Fruit fly (Drosophila melanogaster) whole organism, embryonic: Measurements from ENCODE around the gene h-cup.
A peak's percentile ranks its signal among the peaks of the same experiment; 100 is the strongest.

Source experiments
- Atf6 ChIP-seq: fragments of 200-800 bp; sonication (Bioruptor generic); IDR thresholded peaks from 2 replicates; pipeline ENCODE4 v1.3.6; 2022; ENCODE audit warnings: missing biosample characterization, missing genetic modification characterization
- Blimp-1 ChIP-seq: fragments of 200-800 bp; sonication (Bioruptor generic); optimal IDR thresholded peaks from 3 replicates; lab custom pipeline; 2018; ENCODE audit warnings: missing biosample characterization, missing genetic modification characterization, mild to moderate bottlenecking, moderate library complexity, missing genetic modification reagents
- CG10462 ChIP-seq: fragments of 200-800 bp; sonication (Bioruptor generic); optimal IDR thresholded peaks from 2 replicates; lab custom pipeline; 2016; ENCODE audit warnings: missing biosample characterization, missing genetic modification characterization
- CG10565 ChIP-seq: fragments of 200-800 bp; sonication (Bioruptor generic); optimal IDR thresholded peaks from 3 replicates; lab custom pipeline; 2016; ENCODE audit warnings: missing biosample characterization, mild to moderate bottlenecking, missing genetic modification characterization
- CG10654 ChIP-seq: fragments of 200-800 bp; sonication (Bioruptor generic); optimal IDR thresholded peaks from 2 replicates; lab custom pipeline; 2016; ENCODE audit warnings: missing biosample characterization, missing genetic modification characterization
- CG11456 ChIP-seq: fragments of 200-800 bp; sonication (Bioruptor generic); IDR thresholded peaks from 3 replicates; pipeline ENCODE4 v1.3.6; 2022; ENCODE audit warnings: missing biosample characterization, missing genetic modification characterization
- CG15479 ChIP-seq: fragments of 200-800 bp; sonication (Bioruptor generic); optimal IDR thresholded peaks from 3 replicates; lab custom pipeline; 2019; ENCODE audit warnings: missing biosample characterization, mild to moderate bottlenecking, missing genetic modification characterization, moderate library complexity
- CG16863 ChIP-seq: fragments of 200-800 bp; sonication (Bioruptor generic); optimal IDR thresholded peaks from 3 replicates; lab custom pipeline; 2016; ENCODE audit warnings: missing biosample characterization, missing genetic modification characterization
- CG2120 ChIP-seq: fragments of 200-800 bp; sonication (Bioruptor generic); optimal IDR thresholded peaks from 3 replicates; lab custom pipeline; 2016; ENCODE audit warnings: missing biosample characterization, missing genetic modification characterization
- CG2129 ChIP-seq: fragments of 200-800 bp; sonication (Bioruptor generic); IDR thresholded peaks from 2 replicates; pipeline ENCODE4 v1.3.6; 2022; ENCODE audit warnings: missing biosample characterization, missing genetic modification characterization; ENCODE audit not compliant: partially characterized antibody
- CG2678 ChIP-seq: fragments of 200-800 bp; sonication (Bioruptor generic); optimal IDR thresholded peaks from 3 replicates; lab custom pipeline; 2019; ENCODE audit warnings: missing biosample characterization, mild to moderate bottlenecking, missing genetic modification characterization, moderate library complexity
- CG30431 ChIP-seq: fragments of 200-800 bp; sonication (Bioruptor generic); optimal IDR thresholded peaks from 2 replicates; lab custom pipeline; 2017; ENCODE audit warnings: missing biosample characterization, missing genetic modification characterization
- CG4328 ChIP-seq: fragments of 200-800 bp; sonication (Bioruptor generic); optimal IDR thresholded peaks from 3 replicates; lab custom pipeline; 2017; ENCODE audit warnings: missing biosample characterization, missing genetic modification reagents, missing genetic modification characterization
- CG4730 ChIP-seq: fragments of 200-800 bp; sonication (Bioruptor generic); IDR thresholded peaks from 2 replicates; pipeline ENCODE4 v1.3.6; 2022; ENCODE audit warnings: missing biosample characterization, missing genetic modification characterization
- CG8290 ChIP-seq, 3 experiments: fragments of 200-800 bp; sonication (Bioruptor generic); optimal IDR thresholded peaks; 2 replicates each; lab custom pipeline; 2016 to 2019; ENCODE audit warnings: missing biosample characterization in 3 of 3, missing genetic modification characterization in 3 of 3, mild to moderate bottlenecking in 2 of 3, moderate library complexity in 1 of 3
- CG8924 ChIP-seq: fragments of 200-800 bp; optimal IDR thresholded peaks from 3 replicates; lab custom pipeline; 2019; ENCODE audit warnings: missing biosample characterization, mild to moderate bottlenecking, missing genetic modification characterization, moderate library complexity
- CTCF ChIP-seq: fragments of 200-800 bp; sonication (Bioruptor generic); optimal IDR thresholded peaks from 2 replicates; lab custom pipeline; 2017; ENCODE audit warnings: missing biosample characterization, mild to moderate bottlenecking, missing genetic modification characterization, moderate library complexity
- Dbx ChIP-seq: fragments of 200-800 bp; sonication (Bioruptor generic); IDR thresholded peaks from 3 replicates; pipeline ENCODE4 v1.3.6; 2022; ENCODE audit warnings: missing biosample characterization, missing genetic modification characterization
- Drgx ChIP-seq: fragments of 200-800 bp; sonication (Bioruptor generic); IDR thresholded peaks from 2 replicates; pipeline ENCODE4 v1.3.6; 2022; ENCODE audit warnings: missing biosample characterization, missing genetic modification characterization
- E2f2 ChIP-seq: fragments of 200-800 bp; sonication (Bioruptor generic); IDR thresholded peaks from 2 replicates; pipeline ENCODE4 v1.3.6; 2022; ENCODE audit warnings: missing biosample characterization, missing genetic modification characterization
- Hmr ChIP-seq: fragments of 200-800 bp; sonication (Bioruptor generic); optimal IDR thresholded peaks from 3 replicates; lab custom pipeline; 2017; ENCODE audit warnings: mild to moderate bottlenecking, missing biosample characterization, missing genetic modification reagents, missing genetic modification characterization
- Kr ChIP-seq: fragments of 200-800 bp; sonication (Bioruptor generic); optimal IDR thresholded peaks from 2 replicates; lab custom pipeline; 2017; ENCODE audit warnings: missing biosample characterization, mild to moderate bottlenecking, missing genetic modification characterization
- MESR4 ChIP-seq: fragments of 200-800 bp; sonication (Bioruptor generic); optimal IDR thresholded peaks from 2 replicates; lab custom pipeline; 2018; ENCODE audit warnings: missing biosample characterization, mild to moderate bottlenecking, missing genetic modification characterization, moderate library complexity
- Mad ChIP-seq: fragments of 200-800 bp; sonication (Bioruptor generic); optimal IDR thresholded peaks from 2 replicates; lab custom pipeline; 2016; ENCODE audit warnings: missing biosample characterization, missing genetic modification characterization
- Pdp1 ChIP-seq, 2 experiments: fragments of 200-800 bp; sonication (Bioruptor generic); optimal IDR thresholded peaks; 3 replicates each; lab custom pipeline; 2016; ENCODE audit warnings: missing biosample characterization in 2 of 2, missing genetic modification characterization in 2 of 2, mild to moderate bottlenecking in 1 of 2, moderate library complexity in 1 of 2
- Rfx ChIP-seq: fragments of 200-800 bp; sonication (Bioruptor generic); IDR thresholded peaks from 2 replicates; pipeline ENCODE4 v1.3.6; 2022; ENCODE audit warnings: missing biosample characterization, missing genetic modification characterization
- Rx ChIP-seq: fragments of 200-800 bp; sonication (Bioruptor generic); IDR thresholded peaks from 2 replicates; pipeline ENCODE4 v1.3.6; 2022; ENCODE audit warnings: missing biosample characterization, missing genetic modification characterization
- Sry-δ ChIP-seq: fragments of 200-800 bp; sonication (Bioruptor generic); optimal IDR thresholded peaks from 2 replicates; lab custom pipeline; 2016; ENCODE audit warnings: missing biosample characterization, missing genetic modification characterization
- Usf ChIP-seq: fragments of 200-800 bp; sonication (Bioruptor generic); optimal IDR thresholded peaks from 2 replicates; lab custom pipeline; 2017; ENCODE audit warnings: missing genotype, missing biosample characterization, missing genetic modification characterization
- bbx ChIP-seq: fragments of 200-800 bp; sonication (Bioruptor generic); IDR thresholded peaks from 2 replicates; pipeline ENCODE4 v1.3.6; 2022; ENCODE audit warnings: missing biosample characterization, missing genetic modification characterization; ENCODE audit not compliant: partially characterized antibody
- caup ChIP-seq: fragments of 200-800 bp; sonication (Bioruptor generic); optimal IDR thresholded peaks from 3 replicates; lab custom pipeline; 2017; ENCODE audit warnings: missing biosample characterization, mild to moderate bottlenecking, missing genetic modification characterization, moderate library complexity; ENCODE audit not compliant: severe bottlenecking
- chn ChIP-seq: fragments of 200-800 bp; sonication (Bioruptor generic); optimal IDR thresholded peaks from 2 replicates; lab custom pipeline; 2016; ENCODE audit warnings: missing biosample characterization, missing genetic modification characterization
- dati ChIP-seq: fragments of 200-800 bp; sonication (Bioruptor generic); IDR thresholded peaks from 2 replicates; pipeline ENCODE4 v1.3.6; 2022; ENCODE audit warnings: missing biosample characterization, missing genetic modification characterization
- ewg ChIP-seq: fragments of 200-800 bp; sonication (Bioruptor generic); optimal IDR thresholded peaks from 3 replicates; lab custom pipeline; 2017; ENCODE audit warnings: mild to moderate bottlenecking, missing biosample characterization, missing genetic modification reagents, missing genetic modification characterization
- exex ChIP-seq: fragments of 200-800 bp; sonication (Bioruptor generic); optimal IDR thresholded peaks from 4 replicates; lab custom pipeline; 2018; ENCODE audit warnings: missing biosample characterization, mild to moderate bottlenecking, missing genetic modification characterization, moderate library complexity
- fd96Cb ChIP-seq: fragments of 200-800 bp; sonication (Bioruptor generic); optimal IDR thresholded peaks from 2 replicates; lab custom pipeline; 2018; ENCODE audit warnings: missing biosample characterization, mild to moderate bottlenecking, missing genetic modification characterization, moderate library complexity
- ftz-f1 ChIP-seq: fragments of 200-800 bp; sonication (Bioruptor generic); optimal IDR thresholded peaks from 2 replicates; lab custom pipeline; 2016; ENCODE audit warnings: missing biosample characterization, missing genetic modification characterization
- ken ChIP-seq: fragments of 200-800 bp; sonication (Bioruptor generic); IDR thresholded peaks from 3 replicates; pipeline ENCODE4 v1.3.6; 2022; ENCODE audit warnings: missing biosample characterization, missing genetic modification characterization
- lilli ChIP-seq: fragments of 200-800 bp; sonication (Bioruptor generic); optimal IDR thresholded peaks from 3 replicates; lab custom pipeline; 2016; ENCODE audit warnings: missing biosample characterization, missing genetic modification characterization
- maf-S ChIP-seq: fragments of 200-800 bp; sonication (Bioruptor generic); optimal IDR thresholded peaks from 2 replicates; lab custom pipeline; 2016; ENCODE audit warnings: missing biosample characterization, missing genetic modification characterization
- mirr ChIP-seq: fragments of 200-800 bp; sonication (Bioruptor generic); optimal IDR thresholded peaks from 3 replicates; lab custom pipeline; 2018; ENCODE audit warnings: missing biosample characterization, mild to moderate bottlenecking, missing genetic modification characterization
- onecut ChIP-seq: fragments of 200-800 bp; sonication (Bioruptor generic); IDR thresholded peaks from 2 replicates; pipeline ENCODE4 v1.3.6; 2022; ENCODE audit warnings: missing biosample characterization, missing genetic modification characterization
- pan ChIP-seq, 4 experiments: fragments of >200 bp in 3 of 4; fragments of 200-800 bp in 1 of 4; sonication (Bioruptor generic) in 1 of 4; optimal IDR thresholded peaks in 3 of 4; IDR thresholded peaks in 1 of 4; 2 replicates each; pipeline versions ENCODE4 v1.3.6 to Lab custom; 2017 to 2022; ENCODE audit warnings: missing biosample characterization in 2 of 4, missing genetic modification characterization in 2 of 4, mixed read lengths in 1 of 4
- phol ChIP-seq: fragments of 200-800 bp; sonication (Bioruptor generic); optimal IDR thresholded peaks from 3 replicates; lab custom pipeline; 2018; ENCODE audit warnings: missing biosample characterization, mild to moderate bottlenecking, missing genetic modification characterization, moderate library complexity
- psq ChIP-seq: fragments of 200-800 bp; sonication (Bioruptor generic); optimal IDR thresholded peaks from 2 replicates; lab custom pipeline; 2017; ENCODE audit warnings: missing biosample characterization, missing genetic modification characterization
- ranshi ChIP-seq: fragments of 200-800 bp; sonication (Bioruptor generic); IDR thresholded peaks from 2 replicates; pipeline ENCODE4 v1.3.6; 2022; ENCODE audit warnings: missing biosample characterization, missing genetic modification characterization
- rib ChIP-seq: fragments of 200-800 bp; sonication (Bioruptor generic); IDR thresholded peaks from 2 replicates; pipeline ENCODE4 v1.3.6; 2022; ENCODE audit warnings: missing biosample characterization, missing genetic modification characterization
- trem ChIP-seq: fragments of 200-800 bp; optimal IDR thresholded peaks from 3 replicates; lab custom pipeline; 2019; ENCODE audit warnings: missing biosample characterization, mild to moderate bottlenecking, missing genetic modification characterization, moderate library complexity

Gene h-cup

DNA sequence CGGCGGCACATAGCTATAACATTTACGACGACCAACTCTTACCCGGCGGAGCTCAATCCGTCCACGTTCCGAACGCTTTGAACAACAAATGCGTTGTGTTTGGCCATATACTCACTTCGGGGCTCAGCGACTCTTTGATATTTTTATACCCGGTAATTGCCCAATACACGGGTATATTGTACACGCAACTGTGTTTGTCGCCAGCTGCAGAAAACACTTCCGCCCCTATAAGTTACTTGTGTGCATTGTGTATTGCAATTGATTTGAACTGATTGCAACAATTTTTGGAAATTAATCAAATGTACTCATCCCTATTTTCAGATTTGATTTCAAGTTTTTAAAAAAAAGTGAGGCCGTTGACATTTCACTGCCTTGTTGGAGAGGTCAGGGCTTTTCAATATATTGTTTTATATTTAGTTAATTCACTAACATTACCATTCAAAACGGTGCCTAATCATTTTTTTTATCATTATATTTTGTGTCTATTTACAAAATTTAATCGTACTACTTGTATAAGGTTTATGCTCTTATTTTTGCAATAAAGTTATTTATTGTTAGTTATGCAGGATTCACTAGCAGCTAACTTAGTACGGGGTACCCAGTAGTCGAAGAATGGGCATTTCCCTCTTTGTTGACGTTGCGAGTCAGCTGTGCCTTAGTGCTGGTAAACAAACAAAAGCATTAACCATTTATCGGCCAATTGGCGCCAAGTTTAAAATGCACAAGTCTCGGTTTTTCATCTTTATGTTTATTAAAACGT is 39.6 kb downstream of the h-cup start, which contains the start of gene Nagk (continued):
- TF ChIP-seq Blimp-1: peak; percentile 28
- TF ChIP-seq chn: peak; percentile 43
- TF ChIP-seq Sry-δ (GFP tag; lab: Kevin White, UChicago): peak; percentile 37
- TF ChIP-seq CG16863 (GFP tag; lab: Kevin White, UChicago): peak; percentile 60
- no peak for TF ChIP-seq Kr (GFP tag; lab: Kevin White, UChicago)
- peak; percentile 36 for TF ChIP-seq Mad (GFP tag; lab: Kevin White, UChicago)
- TF ChIP-seq Drgx: no peak; the same call in 1 of the 2 replicates
- TF ChIP-seq CG2129 (GFP tag; lab: Robert Waterston, UW): no peak
- TF ChIP-seq bbx (GFP tag; lab: Robert Waterston, UW): peak; percentile 45
- peak; percentile 29 for TF ChIP-seq ewg
- TF ChIP-seq fd96Cb (tag; lab: Kevin White, UChicago): peak; percentile 41
- peak; percentile 59 for TF ChIP-seq CG4328 (GFP tag; lab: Kevin White, UChicago)
- peak; percentile 13; the same call in 1 of the 2 replicates for TF ChIP-seq Atf6 (GFP tag; lab: Robert Waterston, UW)
- TF ChIP-seq CTCF (GFP tag; lab: Kevin White, UChicago): no peak
- TF ChIP-seq CG30431 (GFP tag; lab: Kevin White, UChicago): peak; percentile 1
- TF ChIP-seq Dbx (GFP tag; lab: Robert Waterston, UW): peak; percentile 49; the same call in 1 of the 3 replicates
- TF ChIP-seq rib: 0 out of 2 replicates have a peak, but pooled peaks have one; percentile 22
- TF ChIP-seq Pdp1 (GFP tag; optimal IDR thresholded peaks at IDR 0.05; lab: Kevin White, UChicago): peak; percentile 45 to 53
- TF ChIP-seq CG2678: peak; percentile 79
- TF ChIP-seq CG10565: no peak
- TF ChIP-seq CG11456: peak; percentile 61; the same call in 2 of the 3 replicates
- TF ChIP-seq caup (GFP tag; lab: Kevin White, UChicago): peak; percentile 34
- peak; percentile 8; the same call in 1 of the 2 replicates for TF ChIP-seq ranshi (GFP tag; lab: Robert Waterston, UW)
- TF ChIP-seq pan (optimal IDR thresholded peaks at IDR 0.05; lab: Kevin White, UChicago): peak in 1 of 2 experiments; percentile 27
- TF ChIP-seq pan (GFP tag; optimal IDR thresholded peaks at IDR 0.05 in 1 of 2, IDR thresholded peaks at IDR 0.05 in 1 of 2): peak in 1 of 2 experiments; percentile 55
- TF ChIP-seq exex (tag; lab: Kevin White, UChicago): peak; percentile 47
- TF ChIP-seq dati (GFP tag; lab: Robert Waterston, UW): 0 out of 2 replicates have a peak, but pooled peaks have one; percentile 5
- TF ChIP-seq Hmr (GFP tag; lab: Kevin White, UChicago): peak; percentile 68
- peak; percentile 30 for TF ChIP-seq maf-S (GFP tag; lab: Kevin White, UChicago)
- no peak for TF ChIP-seq CG15479 (GFP tag; lab: Kevin White, UChicago)
- peak; percentile 69 for TF ChIP-seq CG2120 (GFP tag; lab: Kevin White, UChicago)
- no peak for TF ChIP-seq onecut (GFP tag; lab: Robert Waterston, UW)
- peak; percentile 14 for TF ChIP-seq trem (tag; lab: Kevin White, UChicago)
- no peak for TF ChIP-seq CG10462
- no peak for TF ChIP-seq CG4730 (GFP tag; lab: Robert Waterston, UW)
- TF ChIP-seq ftz-f1: peak; percentile 34
- TF ChIP-seq mirr: peak; percentile 31
- peak; percentile 48; the same call in 1 of the 3 replicates for TF ChIP-seq ken
- no peak for TF ChIP-seq psq (GFP tag; lab: Kevin White, UChicago)
- TF ChIP-seq phol: peak; percentile 66
- TF ChIP-seq E2f2: peak; percentile 87
- peak; percentile 38 for TF ChIP-seq CG10654 (GFP tag; lab: Kevin White, UChicago)
- peak; percentile 44 for TF ChIP-seq Rfx
- peak; percentile 56 for TF ChIP-seq MESR4 (GFP tag; lab: Kevin White, UChicago)
- TF ChIP-seq CG8290 (GFP tag; optimal IDR thresholded peaks at IDR 0.05; lab: Kevin White, UChicago): no peak
- TF ChIP-seq CG8290 (tag; optimal IDR thresholded peaks at IDR 0.05; lab: Kevin White, UChicago): peak in 1 of 2 experiments; percentile 80
- TF ChIP-seq CG8924 (tag; lab: Kevin White, UChicago): peak; percentile 79
- TF ChIP-seq Usf: peak; percentile 31
- TF ChIP-seq lilli: peak; percentile 79
- TF ChIP-seq Rx: no peak; the same call in 1 of the 2 replicates
